Worm (Caenorhabditis elegans) whole organism, mixed stage, embryonic: ENCODE data around the gene pcn-1.
A peak's percentile ranks its signal among the peaks of the same experiment; 100 is the strongest.

Experiments
- bed-3 ChIP-seq: fragments of 200-800 bp; sonication (Bioruptor generic); optimal IDR thresholded peaks from 3 replicates; lab custom pipeline; 2018; ENCODE audit warnings: mild to moderate bottlenecking, missing genetic modification characterization, moderate library complexity, missing compliant biosample characterization
- blmp-1 ChIP-seq: fragments of 150-350 bp; optimal IDR thresholded peaks from 2 replicates; lab custom pipeline; 2014; ENCODE audit warnings: missing biosample characterization, missing genetic modification characterization
- elt-1 ChIP-seq: sonication (generic microtip); optimal IDR thresholded peaks from 2 replicates; lab custom pipeline; 2017; ENCODE audit warnings: missing genetic modification characterization, mild to moderate bottlenecking, missing compliant biosample characterization, antibody characterized with exemption, moderate library complexity, borderline replicate concordance; ENCODE audit not compliant: insufficient read depth
- elt-3 ChIP-seq: fragments of 150-350 bp; optimal IDR thresholded peaks from 2 replicates; lab custom pipeline; 2014; ENCODE audit warnings: missing biosample characterization, missing genetic modification characterization
- flh-1 ChIP-seq: fragments of 200-800 bp; sonication (Bioruptor generic); optimal IDR thresholded peaks from 2 replicates; lab custom pipeline; 2018; ENCODE audit warnings: mild to moderate bottlenecking, missing genetic modification characterization, moderate library complexity, missing compliant biosample characterization
- hlh-1 ChIP-seq: fragments of 150-350 bp; optimal IDR thresholded peaks from 2 replicates; lab custom pipeline; 2014; ENCODE audit warnings: missing biosample characterization, missing genetic modification reagents, missing genetic modification characterization
- lsy-2 ChIP-seq: fragments of 150-350 bp; optimal IDR thresholded peaks from 2 replicates; lab custom pipeline; 2014; ENCODE audit warnings: missing biosample characterization, missing genetic modification characterization
- nhr-237 ChIP-seq: fragments of 150-350 bp; optimal IDR thresholded peaks from 2 replicates; lab custom pipeline; 2014; ENCODE audit warnings: missing biosample characterization, missing genetic modification characterization
- nhr-28 ChIP-seq: fragments of 150-350 bp; optimal IDR thresholded peaks from 2 replicates; lab custom pipeline; 2014; ENCODE audit warnings: missing biosample characterization, missing genetic modification characterization
- nhr-76 ChIP-seq: sonication (generic microtip); optimal IDR thresholded peaks from 2 replicates; lab custom pipeline; 2017; ENCODE audit warnings: missing biosample characterization, missing genetic modification characterization
- pha-4 ChIP-seq: fragments of 150-350 bp; optimal IDR thresholded peaks from 2 replicates; lab custom pipeline; 2018; ENCODE audit warnings: missing biosample characterization, missing genetic modification reagents, missing genetic modification characterization
- snpc-4 ChIP-seq: fragments of 150-350 bp; optimal IDR thresholded peaks from 2 replicates; lab custom pipeline; 2014; ENCODE audit warnings: missing biosample characterization, missing genetic modification characterization
- unc-39 ChIP-seq: fragments of 150-350 bp; optimal IDR thresholded peaks from 2 replicates; lab custom pipeline; 2014; ENCODE audit warnings: missing biosample characterization, missing genetic modification characterization
- ztf-11 ChIP-seq: fragments of 150-350 bp; optimal IDR thresholded peaks from 2 replicates; lab custom pipeline; 2014; ENCODE audit warnings: missing biosample characterization, missing genetic modification characterization

DNA sequence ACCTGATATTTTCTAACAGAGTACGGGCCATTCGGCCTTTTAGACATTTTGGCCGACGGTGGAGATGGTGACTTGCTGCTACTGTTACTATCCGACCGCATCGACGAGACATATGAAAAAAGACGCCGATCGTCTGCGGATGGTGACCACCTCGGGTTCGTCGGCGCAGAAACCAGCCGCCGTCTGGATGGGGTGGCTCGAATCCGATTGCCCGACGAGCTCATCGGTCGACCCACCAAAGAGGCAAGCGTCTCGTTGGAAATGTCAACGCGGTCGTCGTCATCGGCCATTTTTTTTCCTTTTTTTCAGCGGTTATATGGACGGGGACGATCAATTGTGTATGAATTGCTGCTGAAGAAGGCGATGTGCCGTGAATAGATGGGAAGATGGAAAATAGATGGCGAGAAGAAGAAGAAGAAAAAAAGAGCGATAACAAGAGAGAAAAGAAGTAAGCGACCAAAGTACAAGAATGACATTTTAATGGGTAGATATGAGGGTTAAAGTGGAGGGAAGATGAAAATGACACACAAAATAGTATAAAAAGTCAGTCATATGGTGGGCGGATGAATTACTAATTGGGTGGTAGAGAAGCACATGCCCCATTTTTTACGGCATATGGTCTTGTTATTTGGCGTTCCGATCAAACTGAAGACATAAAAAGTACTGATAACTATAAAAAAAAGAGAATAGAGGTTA is 30.4 kb downstream of the pcn-1 start:
- TF ChIP-seq elt-1 (tag; lab: Kevin White, UChicago): peak; percentile 17
- no peak for TF ChIP-seq elt-3
- no peak for TF ChIP-seq bed-3 (GFP tag; lab: Kevin White, UChicago)
- no peak for TF ChIP-seq unc-39 (tag; lab: Kevin White, UChicago)
- TF ChIP-seq lsy-2 (tag; lab: Kevin White, UChicago): no peak
- TF ChIP-seq hlh-1: no peak
- TF ChIP-seq nhr-28 (tag; lab: Kevin White, UChicago): no peak
- no peak for TF ChIP-seq flh-1 (GFP tag; lab: Kevin White, UChicago)
- no peak for TF ChIP-seq nhr-76 (tag; lab: Kevin White, UChicago)
- TF ChIP-seq nhr-237 (tag; lab: Kevin White, UChicago): no peak
- no peak for TF ChIP-seq blmp-1 (tag; lab: Kevin White, UChicago)
- no peak for TF ChIP-seq snpc-4 (tag; lab: Kevin White, UChicago)
- no peak for TF ChIP-seq ztf-11 (tag; lab: Kevin White, UChicago)
- no peak for TF ChIP-seq pha-4 (tag; lab: Kevin White, UChicago)
